Fruit fly (Drosophila melanogaster): ENCODE results near the gene fzr.

Gene fzr

dm6 chrX:4671194-4671626, 8.1 kb downstream of the fzr start (continued):
- no peak for TF ChIP-seq sc (optimal IDR thresholded peaks at IDR 0.05)
- no peak for TF ChIP-seq sc (GFP tag; optimal IDR thresholded peaks at IDR 0.05)
- TF ChIP-seq CG11723 (GFP tag; optimal IDR thresholded peaks at IDR 0.05): no peak
- TF ChIP-seq CG8765 (GFP tag; IDR thresholded peaks at IDR 0.05): no peak
- TF ChIP-seq Nf-YB (GFP tag; optimal IDR thresholded peaks at IDR 0.05): peak; percentile 60
- no peak for TF ChIP-seq CG11093 (GFP tag; IDR thresholded peaks at IDR 0.05)
- TF ChIP-seq CG10431 (GFP tag; optimal IDR thresholded peaks at IDR 0.05): no peak
- TF ChIP-seq sima (GFP tag; optimal IDR thresholded peaks at IDR 0.05): no peak
- TF ChIP-seq p53 (GFP tag; optimal IDR thresholded peaks at IDR 0.05): no peak
- TF ChIP-seq ken (GFP tag; IDR thresholded peaks at IDR 0.05): no peak
- peak; percentile 26 for TF ChIP-seq cwo (GFP tag; optimal IDR thresholded peaks at IDR 0.05)
- no peak for TF ChIP-seq lmd (GFP tag; IDR thresholded peaks at IDR 0.05)
- TF ChIP-seq CG17568 (GFP tag; optimal IDR thresholded peaks at IDR 0.05): no peak
- TF ChIP-seq CG10274 (GFP tag; optimal IDR thresholded peaks at IDR 0.05): no peak
- no peak for TF ChIP-seq CG12299 (tag; optimal IDR thresholded peaks at IDR 0.05)
- no peak for TF ChIP-seq CG32532 (GFP tag; IDR thresholded peaks at IDR 0.05)
- no peak for TF ChIP-seq org-1 (GFP tag; optimal IDR thresholded peaks at IDR 0.05)
- TF ChIP-seq peb (GFP tag; IDR thresholded peaks at IDR 0.05): no peak
- no peak for TF ChIP-seq her (GFP tag; optimal IDR thresholded peaks at IDR 0.05)
- no peak for TF ChIP-seq danr (GFP tag; IDR thresholded peaks at IDR 0.05)
- TF ChIP-seq Awh (GFP tag; IDR thresholded peaks at IDR 0.05): peak; percentile 65
- TF ChIP-seq oc (tag; optimal IDR thresholded peaks at IDR 0.05): peak; percentile 14
- no peak for TF ChIP-seq Pdp1 (GFP tag; optimal IDR thresholded peaks at IDR 0.05)
- TF ChIP-seq CG7372 (GFP tag; IDR thresholded peaks at IDR 0.05): no peak
- no peak for TF ChIP-seq vfl (GFP tag; optimal IDR thresholded peaks at IDR 0.05)
- no peak for TF ChIP-seq CG4730 (GFP tag; IDR thresholded peaks at IDR 0.05)
- TF ChIP-seq PHDP (tag; optimal IDR thresholded peaks at IDR 0.05): no peak
- no peak for TF ChIP-seq gsb-n (tag; optimal IDR thresholded peaks at IDR 0.05)
- no peak for TF ChIP-seq hth (optimal IDR thresholded peaks at IDR 0.05)
- TF ChIP-seq CG16779 (GFP tag; IDR thresholded peaks at IDR 0.05): no peak
- TF ChIP-seq mirr (GFP tag; optimal IDR thresholded peaks at IDR 0.05): no peak
- TF ChIP-seq CG6254 (GFP tag; optimal IDR thresholded peaks at IDR 0.05): no peak
- TF ChIP-seq CG15011 (GFP tag; optimal IDR thresholded peaks at IDR 0.05): no peak
- no peak for TF ChIP-seq Lhr (GFP tag; optimal IDR thresholded peaks at IDR 0.05)
- TF ChIP-seq ap (GFP tag; IDR thresholded peaks at IDR 0.05): no peak
- TF ChIP-seq Sry-δ (GFP tag; optimal IDR thresholded peaks at IDR 0.05): no peak
- no peak for TF ChIP-seq Bdp1 (GFP tag; optimal IDR thresholded peaks at IDR 0.05)
- no peak for TF ChIP-seq CG9727 (GFP tag; optimal IDR thresholded peaks at IDR 0.05)
- TF ChIP-seq CG6683 (GFP tag; optimal IDR thresholded peaks at IDR 0.05): no peak
- no peak for TF ChIP-seq yki (optimal IDR thresholded peaks at IDR 0.05)
- peak; percentile 79 for TF ChIP-seq vvl (GFP tag; IDR thresholded peaks at IDR 0.05)
- TF ChIP-seq Sox102F (GFP tag; optimal IDR thresholded peaks at IDR 0.05): no peak
- no peak for TF ChIP-seq Tbp (GFP tag; optimal IDR thresholded peaks at IDR 0.05)
- no peak for TF ChIP-seq CG18011 (GFP tag; optimal IDR thresholded peaks at IDR 0.05)
- TF ChIP-seq Usf (GFP tag; optimal IDR thresholded peaks at IDR 0.05): no peak
- TF ChIP-seq CG1602 (GFP tag; optimal IDR thresholded peaks at IDR 0.05): no peak
- TF ChIP-seq da (GFP tag; optimal IDR thresholded peaks at IDR 0.05): no peak
- no peak for TF ChIP-seq HLH54F (GFP tag; optimal IDR thresholded peaks at IDR 0.05)
- TF ChIP-seq B-H1 (GFP tag; IDR thresholded peaks at IDR 0.05): no peak
- TF ChIP-seq crp (GFP tag; optimal IDR thresholded peaks at IDR 0.05): no peak
- peak; percentile 61 for TF ChIP-seq nom (GFP tag; optimal IDR thresholded peaks at IDR 0.05)
- no peak for TF ChIP-seq run (tag; optimal IDR thresholded peaks at IDR 0.05)
- TF ChIP-seq abd-A (tag; optimal IDR thresholded peaks at IDR 0.05): peak; percentile 98
